Worm (Caenorhabditis elegans) whole organism, L4/young adult: ENCODE measurements around the gene F20G2.3.
A peak's percentile ranks its signal among the peaks of the same experiment; 100 is the strongest.

Experiments
- W03F9.2 ChIP-seq: fragments of 150-350 bp; optimal IDR thresholded peaks from 2 replicates; lab custom pipeline; 2014; ENCODE audit warnings: missing biosample characterization, missing genetic modification characterization
- dao-5 ChIP-seq: sonication (generic microtip); optimal IDR thresholded peaks from 2 replicates; lab custom pipeline; 2016; ENCODE audit warnings: missing genotype, missing genetic modification characterization, moderate library complexity, missing compliant biosample characterization
- him-1 ChIP-seq: sonication (generic microtip); optimal IDR thresholded peaks from 2 replicates; lab custom pipeline; 2016; ENCODE audit warnings: missing genotype, missing genetic modification reagents, missing genetic modification characterization, missing compliant biosample characterization

F20G2.3 gene

DNA sequence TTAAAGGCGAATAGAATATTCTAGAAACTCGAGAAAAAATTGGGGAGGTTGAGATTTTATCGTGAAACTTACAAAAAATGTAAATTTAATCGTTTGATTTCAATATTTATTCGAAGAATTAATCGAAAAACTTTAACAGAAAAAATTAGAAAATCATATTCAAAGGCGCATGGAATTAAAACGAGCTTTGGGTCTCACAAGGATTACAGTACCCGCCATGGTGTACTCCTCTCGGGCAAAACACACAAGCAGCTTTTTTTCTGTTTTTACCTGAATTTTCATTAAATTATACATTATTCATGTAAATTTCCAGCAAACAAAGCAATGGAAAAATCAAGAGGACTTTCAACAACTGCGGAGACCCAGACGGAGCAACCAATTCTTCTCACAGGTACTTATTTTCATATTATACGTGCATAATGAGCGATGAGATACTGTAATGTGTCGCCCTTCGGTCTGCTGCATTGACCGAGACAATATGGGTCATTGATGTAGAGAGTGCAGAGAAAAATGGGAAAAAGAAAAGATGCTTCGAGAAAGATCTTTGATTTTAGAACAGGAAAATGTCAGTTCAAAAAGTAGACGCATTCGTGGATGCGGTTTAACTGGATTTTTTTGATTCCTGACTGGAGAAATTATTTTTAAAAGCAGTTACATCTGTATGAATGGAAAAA lies 19.1 kb upstream of the F20G2.3 start, which contains the start of the genes F53C11.4 and F53C11.5:
F53C11.4 (minus strand) TSS at position 128 of the 674 bp plus-strand sequence.
F53C11.5 (plus strand) TSS at position 325 of the 674 bp plus-strand sequence.
- TF ChIP-seq W03F9.2 (tag; lab: Kevin White, UChicago) (peak; percentile 3), him-1 (tag; lab: Kevin White, UChicago) (no peak)

ce11 chrV:13785767-13786166 lies 17.5 kb upstream of the F20G2.3 start:
- TF ChIP-seq him-1 (tag; lab: Kevin White, UChicago): no peak
- TF ChIP-seq W03F9.2 (tag; lab: Kevin White, UChicago): no peak
- no peak for TF ChIP-seq dao-5

- TF ChIP-seq W03F9.2 (tag; lab: Kevin White, UChicago) (no peak), dao-5 (no peak), him-1 (tag; lab: Kevin White, UChicago) (no peak)
These were observed 13.9 kb upstream of the F20G2.3 start, which contains the start of gene decr-1.1 for ce11 chrV:13782190-13782589. Gene decr-1.1 (plus strand): TSS chrV:13782399.

ce11 chrV:13780902-13781301 lies 12.6 kb upstream of the F20G2.3 start:
- no peak for TF ChIP-seq him-1 (tag; lab: Kevin White, UChicago)
- TF ChIP-seq W03F9.2 (tag; lab: Kevin White, UChicago): no peak
- no peak for TF ChIP-seq dao-5

- TF ChIP-seq him-1 (tag; lab: Kevin White, UChicago) (no peak), dao-5 (no peak), W03F9.2 (tag; lab: Kevin White, UChicago) (no peak)
These were observed 9.6 kb upstream of the F20G2.3 start, which contains the start of gene F53C11.9 for ce11 chrV:13777857-13778256. Gene F53C11.9 (plus strand): TSS chrV:13778015.

- TF ChIP-seq W03F9.2 (tag; lab: Kevin White, UChicago) (no peak), dao-5 (no peak), him-1 (tag; lab: Kevin White, UChicago) (no peak)
These were observed 7.2 kb upstream of the F20G2.3 start, which contains the start of gene F53C11.1 for ce11 chrV:13775529-13775928. Gene F53C11.1 (plus strand): TSS chrV:13775796.

ce11 chrV:13771209-13771608 lies 2.9 kb upstream of the F20G2.3 start, which contains the start of gene F20G2.5:
Gene F20G2.5 (plus strand): TSS chrV:13771509.
- TF ChIP-seq W03F9.2 (tag; lab: Kevin White, UChicago) (no peak), dao-5 (no peak), him-1 (tag; lab: Kevin White, UChicago) (no peak)

DNA sequence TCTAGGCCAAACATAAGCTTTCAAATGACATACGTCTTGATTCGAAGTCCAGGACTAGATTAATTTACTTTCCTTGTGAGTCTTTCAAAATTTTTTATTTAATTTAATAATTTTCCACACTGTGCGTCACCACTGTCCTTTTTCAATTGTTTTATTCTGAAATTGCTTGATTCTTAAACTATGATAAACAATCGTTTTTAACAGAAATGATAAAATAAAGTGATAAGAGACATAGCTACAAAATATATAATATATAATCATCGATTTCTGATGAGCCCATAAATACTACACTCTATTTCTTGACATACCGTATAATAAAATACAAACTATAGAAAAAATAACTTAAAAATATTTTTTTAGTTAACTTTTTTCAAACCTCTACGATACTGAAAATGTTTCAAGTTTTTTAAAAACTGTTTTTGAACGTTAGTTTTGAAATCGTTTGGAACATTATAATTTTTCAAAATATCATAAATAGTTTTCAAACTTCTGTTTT lies 701 bp upstream of the F20G2.3 start, which contains the start of gene nas-24:
nas-24 (plus strand) TSS at position 446 of the 496 bp plus-strand sequence.
- no peak for TF ChIP-seq W03F9.2 (tag; lab: Kevin White, UChicago)
- no peak for TF ChIP-seq dao-5
- TF ChIP-seq him-1 (tag; lab: Kevin White, UChicago): no peak

- TF ChIP-seq W03F9.2 (tag; lab: Kevin White, UChicago): no peak
- no peak for TF ChIP-seq dao-5
- TF ChIP-seq him-1 (tag; lab: Kevin White, UChicago): no peak
These were observed 4.6 kb downstream of the F20G2.3 start for ce11 chrV:13763723-13764122.

DNA sequence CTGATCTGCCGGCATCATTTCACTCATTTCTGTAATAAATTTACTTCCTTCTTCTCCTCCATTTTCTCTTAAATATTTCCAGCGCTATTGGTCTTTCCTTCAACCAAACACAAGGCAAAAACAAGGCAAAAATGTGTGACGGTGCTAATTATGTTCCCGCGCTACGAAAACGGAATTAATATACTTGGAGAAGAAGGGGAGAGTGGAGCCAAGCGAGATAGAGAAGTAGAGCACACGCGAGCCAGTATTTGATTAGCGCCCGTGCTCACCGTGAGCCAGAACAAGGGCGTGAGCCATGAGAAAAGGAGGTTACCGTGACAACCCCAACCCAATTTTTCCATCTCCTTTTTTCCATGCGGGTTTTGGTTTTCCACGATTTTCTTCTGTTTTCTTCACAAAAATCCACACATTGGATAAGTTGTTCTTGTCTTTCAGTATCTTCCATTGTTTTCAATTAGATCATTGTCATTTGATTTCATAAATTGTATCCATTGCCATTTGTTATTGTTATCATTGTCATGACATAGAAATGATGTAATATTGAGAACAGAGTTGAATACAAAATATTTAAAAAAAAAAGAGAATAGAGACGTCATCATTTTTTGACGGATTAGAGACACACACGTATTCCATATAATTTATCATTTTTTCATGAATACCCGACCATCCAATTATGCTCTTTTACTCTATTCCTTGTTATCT lies 5.7 kb downstream of the F20G2.3 start, which contains the start of gene F20G2.6:
F20G2.6 (plus strand) TSS at position 652 of the 702 bp plus-strand sequence.
- TF ChIP-seq him-1 (tag; lab: Kevin White, UChicago) (no peak), dao-5 (no peak), W03F9.2 (tag; lab: Kevin White, UChicago) (no peak)

ce11 chrV:13757349-13757748 lies 10.9 kb downstream of the F20G2.3 start:
- TF ChIP-seq him-1 (tag; lab: Kevin White, UChicago) (no peak), dao-5 (no peak), W03F9.2 (tag; lab: Kevin White, UChicago) (no peak)

- TF ChIP-seq W03F9.2 (tag; lab: Kevin White, UChicago) (no peak), dao-5 (no peak), him-1 (tag; lab: Kevin White, UChicago) (no peak)
These were observed 11.8 kb downstream of the F20G2.3 start, which contains the start of gene F20G2.2 for ce11 chrV:13756359-13757091. Gene F20G2.2 (minus strand): TSS chrV:13756409.

DNA sequence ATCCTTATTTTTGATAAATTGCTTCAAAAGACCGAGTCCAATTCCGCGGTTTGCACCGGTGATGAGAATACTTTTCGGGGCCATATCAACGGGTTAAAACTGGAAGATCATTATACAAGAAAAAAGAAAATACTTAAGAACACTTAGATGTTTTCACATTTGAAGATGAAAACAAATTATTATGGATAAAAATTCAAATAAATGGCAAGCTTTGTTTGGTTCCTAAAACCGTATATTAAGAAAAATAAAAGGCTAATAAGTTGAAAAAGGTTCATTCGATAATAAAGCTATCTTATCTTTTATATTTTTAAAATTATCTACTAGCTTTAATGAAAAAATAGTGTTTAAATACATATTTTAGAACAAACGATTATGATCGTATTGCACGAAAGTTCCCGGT lies 14.8 kb downstream of the F20G2.3 start, which contains the start of gene F20G2.1:
F20G2.1 (minus strand) TSS at position 101 of the 400 bp plus-strand sequence.
- TF ChIP-seq dao-5 (no peak), W03F9.2 (tag; lab: Kevin White, UChicago) (no peak), him-1 (tag; lab: Kevin White, UChicago) (no peak)
